Fruit fly (Drosophila melanogaster) whole organism: Measurements from ENCODE around the gene ver.

Experiments
- CG8478 ChIP-seq: fragments of >200 bp; optimal IDR thresholded peaks from 2 replicates; lab custom pipeline; 2018; ENCODE audit warnings: inconsistent platforms
- Dll ChIP-seq: fragments of >200 bp; optimal IDR thresholded peaks from 2 replicates; lab custom pipeline; 2017
- EcR ChIP-seq, 2 experiments: fragments of >200 bp; optimal IDR thresholded peaks; 2 replicates each; lab custom pipeline; 2017; ENCODE audit warnings: missing biosample characterization in 2 of 2, missing genetic modification characterization in 2 of 2, missing genetic modification reagents in 2 of 2
- pan ChIP-seq: fragments of >200 bp; optimal IDR thresholded peaks from 2 replicates; lab custom pipeline; 2017
- psq ChIP-seq: fragments of >200 bp; optimal IDR thresholded peaks from 2 replicates; lab custom pipeline; 2017
- usp ChIP-seq: fragments of >200 bp; optimal IDR thresholded peaks from 2 replicates; lab custom pipeline; 2017; ENCODE audit warnings: missing biosample characterization, missing genetic modification characterization, mixed read lengths

The ver gene

dm6 chr3L:12564284-12564683 lies 40.5 kb downstream of the ver start:
- TF ChIP-seq psq (lab: Kevin White, UChicago) (no peak), pan (lab: Kevin White, UChicago) (no peak), usp (no peak), CG8478 (lab: Kevin White, UChicago) (no peak), EcR (GFP tag; optimal IDR thresholded peaks at IDR 0.05; lab: Kevin White, UChicago) (no peak), Dll (lab: Kevin White, UChicago) (no peak)

DNA sequence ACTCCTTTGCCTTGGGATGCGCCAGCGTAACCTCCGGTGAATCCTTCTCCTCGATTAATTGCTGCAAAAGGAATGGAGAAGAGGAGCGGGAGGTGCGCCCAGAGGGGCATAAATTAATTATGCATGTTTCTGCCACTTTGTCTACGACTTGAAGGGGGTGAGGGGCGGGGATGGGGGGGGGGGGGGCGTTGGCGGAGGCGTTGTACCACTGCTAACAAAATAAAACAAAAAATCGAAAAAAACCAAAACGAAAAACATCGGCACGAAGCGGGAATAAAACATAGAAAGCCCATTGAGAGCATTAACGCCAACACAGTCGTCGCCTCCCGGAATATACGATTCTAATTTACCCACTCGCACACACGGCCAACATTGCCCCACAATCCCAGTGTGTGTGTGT lies 41.2 kb downstream of the ver start:
- TF ChIP-seq CG8478 (lab: Kevin White, UChicago), result no peak
- no peak for TF ChIP-seq psq (lab: Kevin White, UChicago)
- no peak for TF ChIP-seq usp
- no peak for TF ChIP-seq EcR (GFP tag; optimal IDR thresholded peaks at IDR 0.05; lab: Kevin White, UChicago)
- no peak for TF ChIP-seq Dll (lab: Kevin White, UChicago)

DNA sequence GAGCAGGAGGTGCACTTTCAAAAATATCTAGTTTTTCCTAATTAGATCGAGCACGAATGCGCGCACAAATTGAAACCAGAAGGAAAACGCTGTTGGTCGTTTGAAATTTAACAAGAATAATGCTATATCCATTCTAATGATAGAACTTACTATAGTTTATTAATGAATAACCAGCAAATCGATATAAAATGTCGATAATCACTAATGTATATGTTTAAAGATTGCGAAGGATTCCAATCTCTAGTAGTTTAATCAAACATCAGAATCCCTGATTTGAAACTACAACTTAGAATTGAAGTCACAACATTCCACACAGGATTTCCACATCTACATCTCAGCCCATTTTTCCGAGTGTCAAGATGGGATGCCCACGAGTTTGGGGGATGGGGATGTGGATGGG lies 41.6 kb downstream of the ver start:
- TF ChIP-seq Dll (lab: Kevin White, UChicago) (no peak), CG8478 (lab: Kevin White, UChicago) (no peak), EcR (GFP tag; optimal IDR thresholded peaks at IDR 0.05; lab: Kevin White, UChicago) (no peak), usp (no peak), psq (lab: Kevin White, UChicago) (no peak), pan (lab: Kevin White, UChicago) (no peak)

- TF ChIP-seq Dll (lab: Kevin White, UChicago) (no peak), CG8478 (lab: Kevin White, UChicago) (no peak), usp (no peak), pan (lab: Kevin White, UChicago) (no peak), EcR (GFP tag; optimal IDR thresholded peaks at IDR 0.05; lab: Kevin White, UChicago) (no peak), psq (lab: Kevin White, UChicago) (no peak)
These were observed 42.4 kb downstream of the ver start for dm6 chr3L:12566065-12566730.

dm6 chr3L:12572366-12572765 lies 48.6 kb downstream of the ver start, which contains the start of gene sowah:
Gene sowah, minus strand, starts transcription at chr3L:12572542.
- TF ChIP-seq CG8478 (lab: Kevin White, UChicago) (no peak), psq (lab: Kevin White, UChicago) (no peak), usp (no peak), pan (lab: Kevin White, UChicago) (no peak), Dll (lab: Kevin White, UChicago) (no peak), EcR (GFP tag; optimal IDR thresholded peaks at IDR 0.05; lab: Kevin White, UChicago) (no peak)
